Worm (Caenorhabditis elegans) whole organism, young adult: ENCODE data around the gene Y45G5AM.6.

ENCODE experiments used
- B0035.1 ChIP-seq: sonication (generic microtip); optimal IDR thresholded peaks from 2 replicates; lab custom pipeline; 2016; ENCODE audit warnings: missing genetic modification characterization, mild to moderate bottlenecking, missing compliant biosample characterization, missing genotype, missing genetic modification reagents
- Y53G8AR.9 ChIP-seq: fragments of 200-800 bp; sonication (Bioruptor generic); conservative IDR thresholded peaks from 2 replicates; pipeline ENCODE4 v1.3.6; 2022; ENCODE audit warnings: missing genetic modification reagents, missing genetic modification characterization, missing compliant biosample characterization
- ama-1 ChIP-seq, 3 experiments: fragments of 150-350 bp in 1 of 3; sonication (generic microtip) in 2 of 3; optimal IDR thresholded peaks; 2 replicates each; lab custom pipeline; 2014 to 2018; ENCODE audit warnings: missing biosample characterization in 2 of 3, missing genetic modification characterization in 2 of 3, missing genetic modification reagents in 2 of 3
- dpff-1 ChIP-seq: sonication (generic microtip); optimal IDR thresholded peaks from 2 replicates; lab custom pipeline; 2017; ENCODE audit warnings: mild to moderate bottlenecking, missing genetic modification characterization, missing compliant biosample characterization
- dpl-1 ChIP-seq: fragments of 150-350 bp; optimal IDR thresholded peaks from 2 replicates; lab custom pipeline; 2014; ENCODE audit warnings: missing biosample characterization, missing genetic modification reagents, missing genetic modification characterization
- egl-18 ChIP-seq: fragments of 200-800 bp; sonication (Bioruptor generic); IDR thresholded peaks from 2 replicates; pipeline ENCODE4 v1.3.6; 2022; ENCODE audit warnings: missing genetic modification reagents, missing genetic modification characterization, missing compliant biosample characterization
- ets-4 ChIP-seq: fragments of 200-800 bp; sonication (Bioruptor generic); optimal IDR thresholded peaks from 2 replicates; lab custom pipeline; 2018; ENCODE audit warnings: mild to moderate bottlenecking, missing genetic modification characterization, missing compliant biosample characterization
- somi-1 ChIP-seq: fragments of 200-800 bp; sonication (Bioruptor generic); optimal IDR thresholded peaks from 2 replicates; lab custom pipeline; 2018; ENCODE audit warnings: mild to moderate bottlenecking, missing genetic modification characterization, missing compliant biosample characterization
- unc-62 ChIP-seq: fragments of 150-350 bp; optimal IDR thresholded peaks from 2 replicates; lab custom pipeline; 2014; ENCODE audit warnings: missing biosample characterization, missing genetic modification reagents, missing genetic modification characterization

DNA sequence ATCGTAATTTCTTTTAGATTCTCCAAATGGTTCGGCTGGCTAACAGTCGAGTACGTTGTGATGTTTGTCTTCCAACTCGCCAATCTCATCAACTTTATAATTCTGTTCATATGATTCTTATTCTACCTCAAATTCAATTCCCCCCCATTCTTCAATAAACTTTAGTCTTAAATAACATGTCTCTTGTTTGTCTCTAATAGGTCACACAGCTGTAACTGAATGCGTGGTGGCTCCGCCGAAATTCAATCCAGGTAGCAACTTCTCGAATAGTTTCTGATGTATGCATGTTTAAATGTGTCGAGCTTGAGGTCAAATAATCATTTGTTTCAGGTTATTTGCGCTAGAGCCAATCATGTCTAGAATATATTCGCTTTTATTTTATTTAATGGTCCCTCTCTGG, 13.4 kb downstream of the Y45G5AM.6 start, which contains the start of gene lgc-29:
- TF ChIP-seq dpff-1 (tag; lab: Kevin White, UChicago) (no peak), unc-62 (no peak), B0035.1 (tag; lab: Kevin White, UChicago) (no peak), dpl-1 (no peak), somi-1 (GFP tag; lab: Kevin White, UChicago) (no peak), ets-4 (GFP tag; lab: Kevin White, UChicago) (no peak), egl-18 (no peak), ama-1 (optimal IDR thresholded peaks at IDR 0.05; lab: Kevin White, UChicago) (no peak), ama-1 (GFP tag; optimal IDR thresholded peaks at IDR 0.05; lab: Kevin White, UChicago) (no peak), Y53G8AR.9 (GFP tag; lab: Robert Waterston, UW) (no peak)
